Fruit fly (Drosophila melanogaster): ENCODE results near the gene Zasp67.

dm6 chr3L:9823797-9824196, 26.3 kb upstream of the Zasp67 start, which contains the start of gene Ilp5:
- TF ChIP-seq sd (tag; optimal IDR thresholded peaks at IDR 0.05) (no peak), CG18476 (GFP tag; optimal IDR thresholded peaks at IDR 0.05) (no peak), CG7928 (GFP tag; optimal IDR thresholded peaks at IDR 0.05) (no peak), CG14014 (GFP tag; IDR thresholded peaks at IDR 0.05) (no peak), H15 (GFP tag; IDR thresholded peaks at IDR 0.05) (no peak), CG15011 (GFP tag; optimal IDR thresholded peaks at IDR 0.05) (no peak), CG17802 (tag; optimal IDR thresholded peaks at IDR 0.05) (no peak), CG6854 (GFP tag; optimal IDR thresholded peaks at IDR 0.05) (no peak), Deaf1 (tag; optimal IDR thresholded peaks at IDR 0.05) (no peak), z (GFP tag; IDR thresholded peaks at IDR 0.05) (no peak), cwo (GFP tag; optimal IDR thresholded peaks at IDR 0.05) (no peak), Sox102F (GFP tag; optimal IDR thresholded peaks at IDR 0.05) (no peak), Rfx (GFP tag; IDR thresholded peaks at IDR 0.05) (no peak)

All from whole organism, embryonic.